Worm (Caenorhabditis elegans) whole organism, L1 larva: Measurements from ENCODE around the gene twk-44.

Experiments used
- ceh-88 ChIP-seq: fragments of 200-800 bp; sonication (Bioruptor generic); IDR thresholded peaks from 2 replicates; pipeline ENCODE4 v1.3.6; 2022; ENCODE audit warnings: missing genetic modification characterization, missing compliant biosample characterization
- egl-13 ChIP-seq: sonication (generic microtip); optimal IDR thresholded peaks from 2 replicates; lab custom pipeline; 2016; ENCODE audit warnings: missing genotype, missing genetic modification reagents, missing genetic modification characterization, missing compliant biosample characterization
- grh-1 ChIP-seq: fragments of 200-800 bp; sonication (Bioruptor generic); IDR thresholded peaks from 2 replicates; pipeline ENCODE4 v1.3.6; 2022; ENCODE audit warnings: missing genetic modification reagents, missing genetic modification characterization, missing compliant biosample characterization

DNA sequence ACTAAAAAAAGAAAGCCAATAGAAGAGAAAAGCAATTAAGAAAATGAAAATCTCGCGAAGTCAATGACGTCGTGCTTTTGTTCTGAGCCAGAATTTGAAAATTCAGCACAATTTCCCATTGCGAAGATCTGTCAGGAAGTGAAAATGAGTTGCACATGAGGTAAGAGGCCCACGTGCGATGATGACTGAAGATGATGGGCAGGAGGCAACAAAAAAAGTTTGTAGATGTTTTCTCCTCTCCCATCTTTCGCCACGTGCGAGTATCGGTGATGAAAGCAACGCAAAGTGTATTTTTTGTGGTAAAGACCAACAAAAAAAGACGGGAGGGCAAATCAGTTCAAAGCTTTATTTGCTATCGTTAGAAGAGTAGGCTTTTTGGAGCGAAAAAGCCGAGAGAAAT, 35.2 kb upstream of the twk-44 start:
- TF ChIP-seq egl-13 (tag; lab: Kevin White, UChicago) (no peak), ceh-88 (GFP tag; lab: Robert Waterston, UW) (no peak), grh-1 (no peak)
